Worm (Caenorhabditis elegans) whole organism, dauer: ENCODE measurements around the gene F41H10.2.

Source experiments
- unc-62 ChIP-seq: sonication (generic microtip); optimal IDR thresholded peaks from 2 replicates; lab custom pipeline; 2017; ENCODE audit warnings: missing biosample characterization, missing genetic modification reagents, missing genetic modification characterization

Gene F41H10.2

ce11 chrIV:5405345-5405744 is 23.9 kb downstream of the F41H10.2 start, which contains the start of gene ZK616.61:
ZK616.61 (plus strand) TSS chrIV:5405645.
- no peak for TF ChIP-seq unc-62 (GFP tag; lab: Kevin White, UChicago)

DNA sequence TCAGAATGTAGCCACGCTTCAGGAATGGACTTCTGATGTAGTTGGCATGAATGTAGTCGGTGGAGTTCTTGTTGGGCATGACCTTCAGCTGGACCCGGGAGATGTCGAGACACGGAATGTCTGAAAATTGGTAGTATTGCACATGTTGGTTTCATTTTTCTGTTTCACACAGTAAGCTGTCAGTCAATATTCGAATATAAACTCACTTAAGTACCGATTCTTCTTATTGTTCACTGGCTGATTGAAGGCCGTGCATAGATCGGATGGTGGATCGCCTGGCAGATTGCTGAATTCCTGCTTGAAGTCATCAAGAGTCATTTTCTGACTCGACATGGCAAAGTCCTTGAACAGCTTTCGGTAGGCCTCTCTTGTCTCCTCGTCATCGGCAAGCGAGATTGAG is 27.7 kb downstream of the F41H10.2 start:
- no peak for TF ChIP-seq unc-62 (GFP tag; lab: Kevin White, UChicago)

DNA sequence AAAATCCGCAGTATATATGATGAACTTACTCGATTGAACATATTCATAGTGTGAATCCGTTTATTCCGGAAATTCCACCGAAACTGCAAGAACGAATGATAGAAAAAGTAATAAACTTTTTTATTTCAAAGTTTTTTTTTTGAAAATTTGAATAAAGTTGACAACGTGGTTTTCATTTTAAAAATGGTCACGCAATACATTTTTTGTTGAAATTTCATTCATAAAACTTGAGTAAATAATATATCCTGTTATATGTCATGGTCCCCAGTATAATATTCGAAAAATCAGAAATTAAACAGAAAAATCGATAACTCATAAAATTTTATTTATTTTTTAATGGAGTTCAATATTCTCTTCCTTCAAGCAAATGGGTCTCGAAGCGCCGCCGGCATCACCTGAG is 29.7 kb downstream of the F41H10.2 start, which contains the start of gene ZK616.65:
Gene ZK616.65 (minus strand): TSS at position 101 of the 400 bp plus-strand sequence.
- no peak for TF ChIP-seq unc-62 (GFP tag; lab: Kevin White, UChicago)

ce11 chrIV:5411641-5412337 is 30.4 kb downstream of the F41H10.2 start, which contains the start of gene ZK616.8:
ZK616.8 (minus strand) TSS chrIV:5412193.
- no peak for TF ChIP-seq unc-62 (GFP tag; lab: Kevin White, UChicago)

- TF ChIP-seq unc-62 (GFP tag; lab: Kevin White, UChicago), result no peak
These were observed 34.3 kb downstream of the F41H10.2 start, which contains the start of gene spp-7 for ce11 chrIV:5415696-5416095. spp-7 (minus strand) TSS chrIV:5415796.

DNA sequence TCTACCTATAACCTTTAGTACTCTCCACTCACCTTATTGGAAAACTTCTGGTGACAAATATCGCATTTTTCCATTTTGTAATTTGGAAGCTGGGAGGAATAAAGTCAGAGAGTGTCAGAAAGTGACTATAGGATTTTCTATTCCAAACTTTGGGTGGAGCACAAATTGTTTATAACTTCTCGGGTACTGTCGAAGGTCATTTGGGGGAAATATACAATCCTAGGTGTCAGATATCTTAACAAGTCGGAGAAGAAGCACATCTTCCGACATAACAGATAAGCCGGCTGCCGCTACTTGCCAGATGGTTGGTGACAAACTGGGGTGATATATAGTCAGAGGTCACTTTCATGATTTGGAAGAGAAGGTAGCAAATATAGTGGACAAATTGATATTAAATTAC is 37.7 kb downstream of the F41H10.2 start, which contains the start of gene ehn-3:
Gene ehn-3 (minus strand): TSS at position 101 of the 400 bp plus-strand sequence.
- TF ChIP-seq unc-62 (GFP tag; lab: Kevin White, UChicago), result no peak
